Worm (Caenorhabditis elegans) whole organism, late embryonic: Measurements from ENCODE around the gene srh-181.
"Not testable (repeated sequence)": the region's sequence is repeated elsewhere in the genome, so short reads cannot be mapped to it uniquely, and the experiment has no call there.

Experiments used
- C08G9.2 ChIP-seq: sonication (generic microtip); optimal IDR thresholded peaks from 2 replicates; lab custom pipeline; 2016; ENCODE audit warnings: mild to moderate bottlenecking, missing genetic modification characterization, moderate library complexity, missing compliant biosample characterization
- C38D4.7 ChIP-seq: fragments of 200-800 bp; sonication (Bioruptor generic); optimal IDR thresholded peaks from 2 replicates; lab custom pipeline; 2018; ENCODE audit warnings: mild to moderate bottlenecking, missing genetic modification characterization, moderate library complexity, missing compliant biosample characterization
- F13H6.1 ChIP-seq: sonication (generic microtip); optimal IDR thresholded peaks from 2 replicates; lab custom pipeline; 2016; ENCODE audit warnings: missing genetic modification characterization, missing compliant biosample characterization
- K09A11.1 ChIP-seq: sonication (generic microtip); optimal IDR thresholded peaks from 2 replicates; lab custom pipeline; 2017; ENCODE audit warnings: antibody characterized with exemption, mild to moderate bottlenecking, missing genetic modification characterization, missing compliant biosample characterization; ENCODE audit not compliant: insufficient read depth
- ceh-19 ChIP-seq: fragments of 200-800 bp; sonication (Bioruptor generic); optimal IDR thresholded peaks from 2 replicates; lab custom pipeline; 2018; ENCODE audit warnings: mild to moderate bottlenecking, missing genetic modification characterization, missing compliant biosample characterization
- ceh-2 ChIP-seq: sonication (generic microtip); optimal IDR thresholded peaks from 2 replicates; lab custom pipeline; 2016; ENCODE audit warnings: missing genotype, missing genetic modification characterization, missing compliant biosample characterization
- ceh-24 ChIP-seq: sonication (generic microtip); optimal IDR thresholded peaks from 2 replicates; lab custom pipeline; 2016; ENCODE audit warnings: mild to moderate bottlenecking, missing genetic modification characterization, missing compliant biosample characterization
- ceh-31 ChIP-seq: sonication (generic microtip); optimal IDR thresholded peaks from 2 replicates; lab custom pipeline; 2016; ENCODE audit warnings: missing genetic modification characterization, missing compliant biosample characterization
- ceh-45 ChIP-seq: fragments of 200-800 bp; sonication (Bioruptor generic); IDR thresholded peaks from 2 replicates; pipeline ENCODE4 v1.3.6; 2022; ENCODE audit warnings: missing genetic modification reagents, missing genetic modification characterization, missing compliant biosample characterization
- ceh-48 ChIP-seq: sonication (generic microtip); optimal IDR thresholded peaks from 2 replicates; lab custom pipeline; 2016; ENCODE audit warnings: missing genetic modification characterization, inconsistent platforms, missing compliant biosample characterization
- ceh-6 ChIP-seq: fragments of 200-800 bp; sonication (Bioruptor generic); optimal IDR thresholded peaks from 2 replicates; lab custom pipeline; 2018; ENCODE audit warnings: mild to moderate bottlenecking, missing genetic modification characterization, missing compliant biosample characterization
- ets-4 ChIP-seq: sonication (generic microtip); optimal IDR thresholded peaks from 2 replicates; lab custom pipeline; 2016; ENCODE audit warnings: missing genetic modification characterization, missing compliant biosample characterization
- fax-1 ChIP-seq: sonication (generic microtip); optimal IDR thresholded peaks from 2 replicates; lab custom pipeline; 2016; ENCODE audit warnings: missing genotype, missing genetic modification characterization, missing compliant biosample characterization
- fkh-10 ChIP-seq: fragments of 150-350 bp; optimal IDR thresholded peaks from 2 replicates; lab custom pipeline; 2014; ENCODE audit warnings: missing biosample characterization, missing genetic modification reagents, missing genetic modification characterization
- gmeb-2 ChIP-seq: sonication (generic microtip); optimal IDR thresholded peaks from 2 replicates; lab custom pipeline; 2016; ENCODE audit warnings: missing genetic modification characterization, inconsistent platforms, missing compliant biosample characterization
- hlh-13 ChIP-seq: fragments of 200-800 bp; sonication (Bioruptor generic); optimal IDR thresholded peaks from 2 replicates; lab custom pipeline; 2018; ENCODE audit warnings: mild to moderate bottlenecking, missing genetic modification characterization, missing compliant biosample characterization
- hlh-30 ChIP-seq: sonication (generic microtip); optimal IDR thresholded peaks from 2 replicates; lab custom pipeline; 2017; ENCODE audit warnings: antibody characterized with exemption, missing genetic modification characterization, missing compliant biosample characterization; ENCODE audit not compliant: insufficient read depth
- hlh-8 ChIP-seq: sonication (generic microtip); optimal IDR thresholded peaks from 2 replicates; lab custom pipeline; 2016; ENCODE audit warnings: missing genotype, missing genetic modification characterization, missing compliant biosample characterization
- lin-11 ChIP-seq: fragments of 200-800 bp; sonication (Bioruptor generic); optimal IDR thresholded peaks from 2 replicates; lab custom pipeline; 2018; ENCODE audit warnings: mild to moderate bottlenecking, missing genetic modification characterization, missing compliant biosample characterization
- madf-2 ChIP-seq: sonication (generic microtip); optimal IDR thresholded peaks from 2 replicates; lab custom pipeline; 2017; ENCODE audit warnings: missing genetic modification characterization, missing compliant biosample characterization
- nfya-1 ChIP-seq: sonication (generic microtip); optimal IDR thresholded peaks from 2 replicates; lab custom pipeline; 2017; ENCODE audit warnings: missing genetic modification characterization, mild to moderate bottlenecking, missing compliant biosample characterization, antibody characterized with exemption, moderate library complexity
- nhr-232 ChIP-seq: sonication (generic microtip); optimal IDR thresholded peaks from 2 replicates; lab custom pipeline; 2016; ENCODE audit warnings: missing genetic modification characterization, missing compliant biosample characterization
- npax-4 ChIP-seq: sonication (generic microtip); optimal IDR thresholded peaks from 2 replicates; lab custom pipeline; 2016; ENCODE audit warnings: missing genetic modification characterization, missing compliant biosample characterization
- pax-1 ChIP-seq: fragments of 150-350 bp; optimal IDR thresholded peaks from 2 replicates; lab custom pipeline; 2014; ENCODE audit warnings: missing biosample characterization, missing genetic modification characterization
- pha-4 ChIP-seq: fragments of 150-350 bp; optimal IDR thresholded peaks from 2 replicates; lab custom pipeline; 2018; ENCODE audit warnings: missing biosample characterization, missing genetic modification reagents, missing genetic modification characterization
- pqm-1 ChIP-seq: sonication (generic microtip); optimal IDR thresholded peaks from 2 replicates; lab custom pipeline; 2016; ENCODE audit warnings: missing genetic modification characterization, missing compliant biosample characterization
- rnt-1 ChIP-seq: sonication (generic microtip); optimal IDR thresholded peaks from 2 replicates; lab custom pipeline; 2016; ENCODE audit warnings: missing genetic modification characterization, missing compliant biosample characterization
- sdc-2 ChIP-seq: sonication (generic microtip); optimal IDR thresholded peaks from 2 replicates; lab custom pipeline; 2016; ENCODE audit warnings: missing genotype, missing genetic modification characterization, missing compliant biosample characterization
- sox-2 ChIP-seq: fragments of 200-800 bp; sonication (Bioruptor generic); IDR thresholded peaks from 2 replicates; pipeline ENCODE4 v1.3.6; 2022; ENCODE audit warnings: missing genetic modification reagents, missing genetic modification characterization, missing compliant biosample characterization
- sox-4 ChIP-seq: sonication (generic microtip); optimal IDR thresholded peaks from 2 replicates; lab custom pipeline; 2017; ENCODE audit warnings: mild to moderate bottlenecking, missing genetic modification characterization, inconsistent platforms, missing compliant biosample characterization
- unc-42 ChIP-seq: sonication (generic microtip); optimal IDR thresholded peaks from 2 replicates; lab custom pipeline; 2016; ENCODE audit warnings: missing genotype, missing genetic modification characterization, missing compliant biosample characterization
- unc-86 ChIP-seq: sonication (generic microtip); optimal IDR thresholded peaks from 2 replicates; lab custom pipeline; 2016; ENCODE audit warnings: missing genetic modification characterization, missing compliant biosample characterization

srh-181 gene

DNA sequence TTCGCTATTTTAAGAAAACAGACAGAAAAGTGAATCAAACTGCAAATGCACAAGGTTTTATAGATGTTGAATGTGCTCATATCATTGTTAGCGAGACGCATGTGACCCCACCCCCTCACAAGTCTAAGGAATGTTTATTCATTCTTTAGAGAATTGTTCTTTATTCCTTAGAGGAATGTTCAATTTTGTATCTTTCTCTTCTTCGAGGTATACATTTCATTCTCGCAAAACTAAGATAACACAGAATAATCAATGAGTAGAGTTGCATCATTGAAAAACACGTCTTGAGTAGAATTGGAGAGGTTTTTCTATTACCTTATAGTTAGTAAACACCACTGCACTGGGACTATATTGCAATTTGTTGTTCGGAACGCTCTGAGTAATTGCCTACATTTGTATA, 39.4 kb upstream of the srh-181 start, which contains the start of gene ZK262.20:
ZK262.20 (minus strand) TSS at position 101 of the 400 bp plus-strand sequence.
- TF ChIP-seq ceh-48 (tag; lab: Kevin White, UChicago) = no peak
- no peak for TF ChIP-seq sdc-2 (tag; lab: Kevin White, UChicago)
- TF ChIP-seq ceh-19 (GFP tag; lab: Kevin White, UChicago) = no peak
- TF ChIP-seq pha-4 (tag; lab: Kevin White, UChicago) = no peak

DNA sequence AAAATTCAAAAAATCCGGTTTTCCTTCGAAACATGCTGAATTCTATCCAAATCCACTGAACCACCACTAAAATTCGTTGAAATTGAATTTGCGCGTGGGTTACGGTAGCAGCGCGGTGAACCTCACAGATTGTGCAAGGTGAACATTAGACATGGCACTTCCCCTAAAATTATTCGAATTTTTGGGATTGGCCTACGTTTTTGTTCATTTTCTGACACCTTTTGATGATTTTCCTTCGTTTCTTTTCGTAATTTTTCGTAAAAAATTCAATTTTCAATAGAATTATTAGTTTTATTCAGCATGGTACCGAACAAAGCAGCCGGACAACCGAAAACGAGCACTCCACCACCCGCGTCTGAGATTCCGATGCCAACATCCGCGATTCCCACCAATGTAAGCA, 36.2 kb upstream of the srh-181 start, which contains the start of gene ZK262.8:
ZK262.8 (plus strand) TSS at position 301 of the 400 bp plus-strand sequence.
- TF ChIP-seq fax-1 (tag; lab: Kevin White, UChicago) (no peak), madf-2 (tag; lab: Kevin White, UChicago) (no peak), ceh-24 (tag; lab: Kevin White, UChicago) (no peak), sox-4 (tag; lab: Kevin White, UChicago) (no peak), hlh-13 (no peak), ets-4 (tag; lab: Kevin White, UChicago) (no peak), npax-4 (tag; lab: Kevin White, UChicago) (no peak), C38D4.7 (GFP tag; lab: Kevin White, UChicago) (no peak), gmeb-2 (tag; lab: Kevin White, UChicago) (no peak), lin-11 (tag; lab: Kevin White, UChicago) (no peak), pqm-1 (tag; lab: Kevin White, UChicago) (no peak), unc-86 (no peak), hlh-30 (tag; lab: Kevin White, UChicago) (no peak), C08G9.2 (no peak), ceh-6 (GFP tag; lab: Kevin White, UChicago) (no peak), nhr-232 (tag; lab: Kevin White, UChicago) (no peak), ceh-45 (GFP tag; lab: Robert Waterston, UW) (no peak), rnt-1 (tag; lab: Kevin White, UChicago) (no peak)

DNA sequence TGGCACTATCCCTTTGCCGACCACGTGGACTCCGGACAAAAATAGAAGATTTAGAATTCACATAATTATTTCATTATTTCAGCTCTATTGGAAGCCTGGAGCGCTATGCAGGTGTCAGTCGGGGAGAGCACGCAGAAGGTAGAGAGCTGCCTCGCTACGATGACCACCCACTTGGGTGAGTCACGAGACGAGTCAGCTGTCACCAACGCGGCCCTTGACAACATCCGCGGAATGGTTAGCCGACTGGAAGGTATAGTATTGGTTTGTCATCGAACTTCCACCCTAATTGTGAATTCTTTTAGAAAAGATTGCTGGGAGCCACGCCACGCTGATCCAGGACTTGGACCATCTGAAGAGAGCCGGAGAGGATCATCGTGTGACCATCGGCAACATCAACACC, 34.9 kb upstream of the srh-181 start, which contains the start of gene ZK262.9:
ZK262.9 (plus strand) TSS at position 301 of the 400 bp plus-strand sequence.
- TF ChIP-seq nfya-1, nhr-232, ceh-2 (tag; lab: Kevin White, UChicago): not testable (repeated sequence)

DNA sequence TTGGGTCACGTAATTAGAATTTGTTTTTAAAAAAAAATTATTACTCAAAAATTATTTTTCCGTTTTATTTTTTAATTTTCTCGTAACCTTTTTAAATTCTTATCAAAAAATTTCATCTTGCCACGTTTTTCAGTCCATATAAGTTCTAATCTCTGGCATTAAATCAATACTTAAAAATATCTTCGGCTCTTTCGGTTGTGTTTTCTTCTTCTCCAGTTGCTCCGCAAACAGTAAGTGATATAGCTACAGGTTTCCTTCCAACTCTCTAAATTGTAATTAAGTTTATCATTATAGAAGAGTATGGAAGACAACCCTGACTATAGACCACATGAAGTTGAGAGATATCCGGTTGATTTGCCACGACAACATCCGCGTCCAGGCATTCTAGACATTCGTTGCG, 30.2 kb upstream of the srh-181 start, which contains the start of gene ZK228.1:
ZK228.1 (plus strand) TSS at position 301 of the 400 bp plus-strand sequence.
- TF ChIP-seq K09A11.1 (tag; lab: Kevin White, UChicago) (no peak), nfya-1 (tag; lab: Kevin White, UChicago) (no peak), pax-1 (tag; lab: Kevin White, UChicago) (no peak), ceh-6 (GFP tag; lab: Kevin White, UChicago) (no peak), nhr-232 (tag; lab: Kevin White, UChicago) (no peak)
- TF ChIP-seq, all 69 proteins: peak for 0

DNA sequence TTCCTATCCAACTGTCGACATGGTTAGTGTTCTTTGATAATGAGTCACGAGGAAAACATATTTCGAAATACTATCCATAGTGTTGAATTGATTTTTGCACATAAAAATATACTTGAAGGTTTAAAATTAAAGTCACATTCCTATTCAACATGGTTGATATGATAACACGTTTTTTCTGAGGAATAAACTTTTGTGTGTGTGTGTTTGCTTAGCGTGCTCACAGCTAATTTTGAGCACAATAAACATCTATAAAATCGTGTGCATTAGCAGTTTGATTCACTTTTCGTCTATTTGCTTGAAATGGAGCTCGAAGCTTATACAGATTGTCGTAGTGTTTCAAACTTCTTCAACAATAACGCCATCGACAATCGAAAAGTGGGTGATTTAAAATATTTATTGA, 17.7 kb upstream of the srh-181 start, which contains the start of gene ZK228.10:
ZK228.10 (plus strand) TSS at position 301 of the 400 bp plus-strand sequence.
- TF ChIP-seq sox-2 (GFP tag; lab: Robert Waterston, UW) = no peak
- no peak for TF ChIP-seq fkh-10 (GFP tag; lab: Kevin White, UChicago)
- no peak for TF ChIP-seq F13H6.1 (tag; lab: Kevin White, UChicago)
- no peak for TF ChIP-seq ceh-31
- no peak for TF ChIP-seq hlh-8 (tag; lab: Kevin White, UChicago)
- no peak for TF ChIP-seq unc-42 (tag; lab: Kevin White, UChicago)
- TF ChIP-seq ets-4 (tag; lab: Kevin White, UChicago) = no peak
- no peak for TF ChIP-seq pha-4 (tag; lab: Kevin White, UChicago)
- TF ChIP-seq hlh-30 (tag; lab: Kevin White, UChicago) = no peak
- no peak for TF ChIP-seq unc-86
- TF ChIP-seq, all 69 proteins: peak for 0
